Worm (Caenorhabditis elegans) whole organism, young adult: ENCODE measurements around the gene cyp-14A4.

Experiments used
- B0019.2 ChIP-seq: fragments of 200-800 bp; sonication (Bioruptor generic); conservative IDR thresholded peaks from 2 replicates; pipeline ENCODE4 v1.3.6; 2022; ENCODE audit warnings: missing genetic modification reagents, missing genetic modification characterization, missing compliant biosample characterization
- D2030.7 ChIP-seq: fragments of 200-800 bp; sonication (Bioruptor generic); IDR thresholded peaks from 2 replicates; pipeline ENCODE4 v1.3.6; 2022; ENCODE audit warnings: missing genetic modification reagents, missing genetic modification characterization, missing compliant biosample characterization
- F23B12.7 ChIP-seq: sonication (generic microtip); optimal IDR thresholded peaks from 2 replicates; lab custom pipeline; 2017; ENCODE audit warnings: missing genetic modification characterization, mild to moderate bottlenecking, missing compliant biosample characterization, antibody characterized with exemption, moderate library complexity; ENCODE audit not compliant: insufficient read depth
- F55B11.4 ChIP-seq: sonication (generic microtip); optimal IDR thresholded peaks from 2 replicates; lab custom pipeline; 2016; ENCODE audit warnings: missing compliant biosample characterization, missing genetic modification characterization, borderline replicate concordance; ENCODE audit not compliant: insufficient read depth
- F57A8.1 ChIP-seq: fragments of 200-800 bp; sonication (Bioruptor generic); optimal IDR thresholded peaks from 2 replicates; lab custom pipeline; 2018; ENCODE audit warnings: mild to moderate bottlenecking, missing genetic modification characterization, moderate library complexity, missing compliant biosample characterization
- F57C9.4 ChIP-seq: sonication (generic microtip); optimal IDR thresholded peaks from 2 replicates; lab custom pipeline; 2017; ENCODE audit warnings: mild to moderate bottlenecking, missing genetic modification characterization, missing compliant biosample characterization
- K11D2.4 ChIP-seq: fragments of 200-800 bp; sonication (Bioruptor generic); IDR thresholded peaks from 2 replicates; pipeline ENCODE4 v1.3.6; 2022; ENCODE audit warnings: missing genetic modification reagents, missing genetic modification characterization, missing compliant biosample characterization
- K12H6.12 ChIP-seq: fragments of 200-800 bp; sonication (Bioruptor generic); optimal IDR thresholded peaks from 2 replicates; lab custom pipeline; 2018; ENCODE audit warnings: mild to moderate bottlenecking, missing genetic modification characterization, missing compliant biosample characterization
- Y79H2A.3 ChIP-seq: fragments of 200-800 bp; sonication (Bioruptor generic); conservative IDR thresholded peaks from 2 replicates; pipeline ENCODE4 v1.3.6; 2022; ENCODE audit warnings: missing genetic modification reagents, missing genetic modification characterization, missing compliant biosample characterization
- ZK185.1 ChIP-seq: sonication (generic microtip); optimal IDR thresholded peaks from 2 replicates; lab custom pipeline; 2016; ENCODE audit warnings: mild to moderate bottlenecking, missing genetic modification characterization, missing compliant biosample characterization; ENCODE audit not compliant: poor library complexity, severe bottlenecking
- akir-1 ChIP-seq: fragments of 200-800 bp; sonication (Bioruptor generic); optimal IDR thresholded peaks from 2 replicates; lab custom pipeline; 2018; ENCODE audit warnings: mild to moderate bottlenecking, missing genetic modification characterization, moderate library complexity, missing compliant biosample characterization
- attf-3 ChIP-seq: fragments of 200-800 bp; sonication (Bioruptor generic); conservative IDR thresholded peaks from 2 replicates; pipeline ENCODE4 v1.3.6; 2022; ENCODE audit warnings: missing genetic modification reagents, missing genetic modification characterization, missing compliant biosample characterization
- attf-5 ChIP-seq: fragments of 200-800 bp; sonication (Bioruptor generic); optimal IDR thresholded peaks from 2 replicates; lab custom pipeline; 2018; ENCODE audit warnings: mild to moderate bottlenecking, missing genetic modification characterization, missing compliant biosample characterization
- bed-1 ChIP-seq: fragments of 200-800 bp; sonication (Bioruptor generic); IDR thresholded peaks from 2 replicates; pipeline ENCODE4 v1.3.6; 2022; ENCODE audit warnings: missing genetic modification reagents, missing genetic modification characterization, missing compliant biosample characterization
- cebp-1 ChIP-seq, 2 experiments: fragments of 200-800 bp in 1 of 2; sonication (Bioruptor generic) in 1 of 2; sonication (generic microtip) in 1 of 2; IDR thresholded peaks in 1 of 2; optimal IDR thresholded peaks in 1 of 2; 2 replicates each; pipeline versions ENCODE4 v1.3.6 to Lab custom; 2017 to 2022; ENCODE audit warnings: missing compliant biosample characterization in 2 of 2, missing genetic modification characterization in 2 of 2, mild to moderate bottlenecking in 1 of 2, missing genetic modification reagents in 1 of 2, moderate library complexity in 1 of 2
- ceh-100 ChIP-seq: fragments of 200-800 bp; sonication (Bioruptor generic); IDR thresholded peaks from 2 replicates; pipeline ENCODE4 v1.3.6; 2022; ENCODE audit warnings: missing genetic modification reagents, missing genetic modification characterization, missing compliant biosample characterization
- ceh-27 ChIP-seq: fragments of 200-800 bp; sonication (Bioruptor generic); optimal IDR thresholded peaks from 2 replicates; lab custom pipeline; 2018; ENCODE audit warnings: mild to moderate bottlenecking, missing genetic modification characterization, moderate library complexity, missing compliant biosample characterization
- ceh-58 ChIP-seq: fragments of 200-800 bp; sonication (Bioruptor generic); IDR thresholded peaks from 2 replicates; pipeline ENCODE4 v1.3.6; 2022; ENCODE audit warnings: missing genetic modification characterization, missing compliant biosample characterization
- ceh-79 ChIP-seq: sonication (generic microtip); optimal IDR thresholded peaks from 2 replicates; lab custom pipeline; 2017; ENCODE audit warnings: mild to moderate bottlenecking, missing genetic modification characterization, missing compliant biosample characterization
- chd-7 ChIP-seq: sonication (generic microtip); optimal IDR thresholded peaks from 2 replicates; lab custom pipeline; 2016; ENCODE audit warnings: mild to moderate bottlenecking, missing genetic modification characterization, moderate library complexity, missing compliant biosample characterization
- die-1 ChIP-seq: sonication (generic microtip); optimal IDR thresholded peaks from 2 replicates; lab custom pipeline; 2016; ENCODE audit warnings: missing genotype, mild to moderate bottlenecking, missing genetic modification characterization, missing compliant biosample characterization
- dox-1 ChIP-seq: fragments of 200-800 bp; sonication (Bioruptor generic); IDR thresholded peaks from 2 replicates; pipeline ENCODE4 v1.3.6; 2022; ENCODE audit warnings: missing genetic modification reagents, missing genetic modification characterization, missing compliant biosample characterization
- dpff-1 ChIP-seq: sonication (generic microtip); optimal IDR thresholded peaks from 2 replicates; lab custom pipeline; 2017; ENCODE audit warnings: mild to moderate bottlenecking, missing genetic modification characterization, missing compliant biosample characterization
- egl-18 ChIP-seq: fragments of 200-800 bp; sonication (Bioruptor generic); IDR thresholded peaks from 2 replicates; pipeline ENCODE4 v1.3.6; 2022; ENCODE audit warnings: missing genetic modification reagents, missing genetic modification characterization, missing compliant biosample characterization
- egrh-3 ChIP-seq: fragments of 200-800 bp; sonication (Bioruptor generic); IDR thresholded peaks from 2 replicates; pipeline ENCODE4 v1.3.6; 2022; ENCODE audit warnings: missing genetic modification reagents, missing genetic modification characterization, missing compliant biosample characterization
- ekl-4 ChIP-seq: fragments of 200-800 bp; sonication (Bioruptor generic); IDR thresholded peaks from 2 replicates; pipeline ENCODE4 v1.3.6; 2022; ENCODE audit warnings: missing genetic modification reagents, missing genetic modification characterization, missing compliant biosample characterization
- let-607 ChIP-seq, 2 experiments: fragments of 200-800 bp in 1 of 2; sonication (Bioruptor generic) in 1 of 2; sonication (generic microtip) in 1 of 2; optimal IDR thresholded peaks; 2 replicates each; lab custom pipeline; 2016 to 2018; ENCODE audit warnings: mild to moderate bottlenecking in 2 of 2, missing compliant biosample characterization in 2 of 2, missing genetic modification characterization in 2 of 2, moderate library complexity in 2 of 2, missing genotype in 1 of 2
- lir-1 ChIP-seq: fragments of 200-800 bp; sonication (Bioruptor generic); conservative IDR thresholded peaks from 2 replicates; pipeline ENCODE4 v1.3.6; 2022; ENCODE audit warnings: missing genetic modification reagents, missing genetic modification characterization, missing compliant biosample characterization
- madf-6 ChIP-seq: fragments of 200-800 bp; sonication (Bioruptor generic); IDR thresholded peaks from 2 replicates; pipeline ENCODE4 v1.3.6; 2022; ENCODE audit warnings: missing genetic modification reagents, missing genetic modification characterization, missing compliant biosample characterization
- mcd-1 ChIP-seq: fragments of 200-800 bp; sonication (Bioruptor generic); IDR thresholded peaks from 2 replicates; pipeline ENCODE4 v1.3.6; 2022; ENCODE audit warnings: missing genetic modification reagents, missing genetic modification characterization, missing compliant biosample characterization
- mxl-1 ChIP-seq: sonication (generic microtip); optimal IDR thresholded peaks from 2 replicates; lab custom pipeline; 2016; ENCODE audit warnings: missing genetic modification characterization, missing compliant biosample characterization
- nfyb-1 ChIP-seq: fragments of 200-800 bp; sonication (Bioruptor generic); IDR thresholded peaks from 2 replicates; pipeline ENCODE4 v1.3.6; 2022; ENCODE audit warnings: missing genetic modification reagents, missing genetic modification characterization, missing compliant biosample characterization
- nhr-80 ChIP-seq: sonication (generic microtip); optimal IDR thresholded peaks from 2 replicates; lab custom pipeline; 2016; ENCODE audit warnings: missing genetic modification characterization, missing compliant biosample characterization
- pha-4 ChIP-seq: fragments of 150-350 bp; sonication (generic microtip); optimal IDR thresholded peaks from 2 replicates; lab custom pipeline; 2014; ENCODE audit warnings: missing biosample characterization, missing genetic modification reagents, missing genetic modification characterization
- rec-8 ChIP-seq, 2 experiments: sonication (generic microtip); optimal IDR thresholded peaks; 2 replicates each; lab custom pipeline; 2016; ENCODE audit warnings: mild to moderate bottlenecking in 2 of 2, missing genetic modification characterization in 2 of 2, missing genetic modification reagents in 2 of 2, missing genotype in 2 of 2, missing biosample characterization in 1 of 2, missing compliant biosample characterization in 1 of 2, moderate library complexity in 1 of 2
- repo-1 ChIP-seq: sonication (generic microtip); optimal IDR thresholded peaks from 2 replicates; lab custom pipeline; 2017; ENCODE audit warnings: mild to moderate bottlenecking, missing genetic modification characterization, missing compliant biosample characterization
- snpc-1.1 ChIP-seq: sonication (generic microtip); optimal IDR thresholded peaks from 2 replicates; lab custom pipeline; 2017; ENCODE audit warnings: missing genetic modification characterization, mild to moderate bottlenecking, missing compliant biosample characterization, antibody characterized with exemption, moderate library complexity, missing genotype, missing genetic modification reagents; ENCODE audit not compliant: insufficient read depth
- snpc-1.3 ChIP-seq: sonication (generic microtip); optimal IDR thresholded peaks from 2 replicates; lab custom pipeline; 2017; ENCODE audit warnings: missing genetic modification characterization, mild to moderate bottlenecking, missing compliant biosample characterization, antibody characterized with exemption, moderate library complexity, missing genotype, missing genetic modification reagents; ENCODE audit not compliant: insufficient read depth
- snpc-4 ChIP-seq, 5 experiments: fragments of 150-350 bp in 1 of 5; sonication (generic microtip) in 4 of 5; optimal IDR thresholded peaks; 2 replicates each; lab custom pipeline; 2014 to 2018; ENCODE audit warnings: missing genetic modification characterization in 5 of 5, missing biosample characterization in 3 of 5, antibody characterized with exemption in 2 of 5, mild to moderate bottlenecking in 2 of 5, missing compliant biosample characterization in 2 of 5, missing genotype in 2 of 5, moderate library complexity in 2 of 5, missing genetic modification reagents in 1 of 5
- somi-1 ChIP-seq: fragments of 200-800 bp; sonication (Bioruptor generic); optimal IDR thresholded peaks from 2 replicates; lab custom pipeline; 2018; ENCODE audit warnings: mild to moderate bottlenecking, missing genetic modification characterization, missing compliant biosample characterization
- sptf-2 ChIP-seq: fragments of 200-800 bp; sonication (Bioruptor generic); optimal IDR thresholded peaks from 2 replicates; lab custom pipeline; 2018; ENCODE audit warnings: mild to moderate bottlenecking, missing genetic modification characterization, missing compliant biosample characterization
- tbx-9 ChIP-seq: sonication (generic microtip); optimal IDR thresholded peaks from 2 replicates; lab custom pipeline; 2016; ENCODE audit warnings: borderline replicate concordance, missing genetic modification characterization, inconsistent platforms, missing compliant biosample characterization
- unc-130 ChIP-seq: sonication (generic microtip); optimal IDR thresholded peaks from 2 replicates; lab custom pipeline; 2016; ENCODE audit warnings: missing genetic modification reagents, missing genetic modification characterization, missing compliant biosample characterization

The cyp-14A4 gene

DNA sequence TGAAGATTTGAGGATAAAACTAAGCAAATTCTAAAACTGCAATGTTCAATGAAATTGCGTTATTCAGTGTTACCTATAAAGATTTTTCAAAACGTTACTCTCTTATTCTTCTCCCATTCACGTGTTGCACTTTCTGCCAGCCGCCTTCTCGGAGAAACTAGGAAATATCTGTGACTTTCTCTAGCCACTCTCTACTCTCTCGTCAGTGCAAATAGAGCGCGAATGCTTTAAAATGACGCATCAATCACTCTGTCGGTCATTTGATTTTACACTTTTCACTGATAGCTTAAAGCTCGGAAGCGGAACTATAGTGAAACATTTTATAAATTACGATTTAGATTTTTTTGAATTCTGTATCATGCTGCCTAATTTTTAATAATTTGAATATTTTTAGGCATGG, 44.9 kb upstream of the cyp-14A4 start (continued):
- TF ChIP-seq ceh-27 (GFP tag; lab: Kevin White, UChicago) (peak; percentile 14), egrh-3 (GFP tag; lab: Robert Waterston, UW) (no peak), unc-130 (no peak), dox-1 (GFP tag; lab: Robert Waterston, UW) (0 out of 2 replicates have a peak, but pooled peaks have one; percentile 23), B0019.2 (no peak), sptf-2 (GFP tag; lab: Kevin White, UChicago) (no peak), snpc-1.3 (tag; lab: Kevin White, UChicago) (no peak), snpc-1.1 (tag; lab: Kevin White, UChicago) (no peak), lir-1 (GFP tag; lab: Robert Waterston, UW) (no peak), F23B12.7 (tag; lab: Kevin White, UChicago) (peak; percentile 18), ZK185.1 (tag; lab: Kevin White, UChicago) (peak; percentile 44), cebp-1 (GFP tag; IDR thresholded peaks at IDR 0.05; lab: Robert Waterston, UW) (no peak), cebp-1 (tag; optimal IDR thresholded peaks at IDR 0.05; lab: Kevin White, UChicago) (peak; percentile 52), tbx-9 (no peak), F57A8.1 (no peak), ceh-79 (tag; lab: Kevin White, UChicago) (no peak), chd-7 (no peak), somi-1 (peak; percentile 54), bed-1 (GFP tag; lab: Robert Waterston, UW) (no peak), die-1 (tag; lab: Kevin White, UChicago) (no peak), F55B11.4 (tag; lab: Kevin White, UChicago) (no peak), attf-5 (GFP tag; lab: Kevin White, UChicago) (peak; percentile 62), dpff-1 (tag; lab: Kevin White, UChicago) (no peak), ekl-4 (GFP tag; lab: Robert Waterston, UW) (0 out of 2 replicates have a peak, but pooled peaks have one; percentile 13), mcd-1 (GFP tag; lab: Robert Waterston, UW) (peak; percentile 76), pha-4 (tag; lab: Kevin White, UChicago) (no peak), K12H6.12 (tag; lab: Kevin White, UChicago) (peak; percentile 45), let-607 (tag; optimal IDR thresholded peaks at IDR 0.05; lab: Kevin White, UChicago) (no peak), Y79H2A.3 (GFP tag; lab: Robert Waterston, UW) (no peak), K11D2.4 (GFP tag; lab: Robert Waterston, UW) (0 out of 2 replicates have a peak, but pooled peaks have one; percentile 32), attf-3 (GFP tag; lab: Robert Waterston, UW) (no peak), egl-18 (GFP tag; lab: Robert Waterston, UW) (no peak), nfyb-1 (GFP tag; lab: Robert Waterston, UW) (no peak)

DNA sequence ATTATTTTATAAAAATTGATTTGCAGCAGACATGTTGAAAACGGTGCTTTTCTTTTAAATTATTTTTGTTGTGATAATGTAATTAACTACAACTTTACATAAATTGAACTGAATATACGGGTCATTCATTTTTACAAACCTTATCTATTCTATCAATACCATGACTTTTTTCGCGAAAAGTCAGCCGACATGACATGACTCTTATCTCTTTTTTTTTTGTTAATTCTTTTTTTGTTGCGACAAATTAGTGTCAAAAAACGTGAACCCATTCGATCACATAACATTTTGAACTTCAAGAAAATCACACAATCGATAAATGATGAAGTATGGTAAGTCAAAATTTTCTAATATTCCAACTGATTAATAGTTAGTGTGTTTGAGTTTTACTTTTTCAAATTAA, 44.0 kb upstream of the cyp-14A4 start, which contains the start of gene sir-2.2:
sir-2.2 (plus strand) TSS at position 34 of the 400 bp plus-strand sequence.
- no peak for TF ChIP-seq tbx-9
- no peak for TF ChIP-seq ceh-58 (GFP tag; lab: Robert Waterston, UW)
- no peak for TF ChIP-seq madf-6 (GFP tag; lab: Robert Waterston, UW)
- TF ChIP-seq snpc-1.1 (tag; lab: Kevin White, UChicago): no peak
- peak; percentile 64 for TF ChIP-seq nhr-80
- no peak for TF ChIP-seq F57C9.4 (tag; lab: Kevin White, UChicago)
- TF ChIP-seq somi-1: no peak
- TF ChIP-seq ceh-27 (GFP tag; lab: Kevin White, UChicago): no peak
- no peak for TF ChIP-seq snpc-4 (GFP tag; optimal IDR thresholded peaks at IDR 0.05; lab: Kevin White, UChicago)
- TF ChIP-seq snpc-4 (tag; optimal IDR thresholded peaks at IDR 0.05; lab: Kevin White, UChicago): no peak
- TF ChIP-seq K11D2.4 (GFP tag; lab: Robert Waterston, UW): 0 out of 2 replicates have a peak, but pooled peaks have one; percentile 14
- no peak for TF ChIP-seq dpff-1 (tag; lab: Kevin White, UChicago)
- TF ChIP-seq D2030.7: no peak
- TF ChIP-seq akir-1 (GFP tag; lab: Kevin White, UChicago): no peak
- no peak for TF ChIP-seq K12H6.12 (tag; lab: Kevin White, UChicago)
- TF ChIP-seq dox-1 (GFP tag; lab: Robert Waterston, UW): no peak
- TF ChIP-seq mxl-1 (tag; lab: Kevin White, UChicago): no peak
- TF ChIP-seq pha-4 (tag; lab: Kevin White, UChicago): no peak
- TF ChIP-seq rec-8 (tag; optimal IDR thresholded peaks at IDR 0.05; lab: Kevin White, UChicago): no peak
- no peak for TF ChIP-seq ceh-100
- no peak for TF ChIP-seq cebp-1 (GFP tag; IDR thresholded peaks at IDR 0.05; lab: Robert Waterston, UW)
- TF ChIP-seq cebp-1 (tag; optimal IDR thresholded peaks at IDR 0.05; lab: Kevin White, UChicago): peak; percentile 8
- no peak for TF ChIP-seq repo-1 (tag; lab: Kevin White, UChicago)
- no peak for TF ChIP-seq ceh-79 (tag; lab: Kevin White, UChicago)
